Worm (Caenorhabditis elegans) whole organism, L4 larva: ENCODE results near the gene exc-15.

Experiments used
- Y48G9A.11 ChIP-seq: fragments of 200-800 bp; sonication (Bioruptor generic); IDR thresholded peaks from 2 replicates; pipeline ENCODE4 v1.3.6; 2022; ENCODE audit warnings: missing genetic modification reagents, missing genetic modification characterization, missing compliant biosample characterization
- aha-1 ChIP-seq: fragments of 150-350 bp; peaks from one replicate; lab custom pipeline; 2014; ENCODE audit warnings: missing biosample characterization, missing genetic modification characterization
- ama-1 ChIP-seq: fragments of 150-350 bp; optimal IDR thresholded peaks from 2 replicates; lab custom pipeline; 2014; ENCODE audit warnings: inconsistent platforms, mixed read lengths
- ceh-44 ChIP-seq: fragments of 200-800 bp; sonication (Bioruptor generic); IDR thresholded peaks from 2 replicates; pipeline ENCODE4 v1.3.6; 2022; ENCODE audit warnings: missing genetic modification reagents, missing genetic modification characterization, missing compliant biosample characterization
- ceh-62 ChIP-seq: sonication (generic microtip); optimal IDR thresholded peaks from 2 replicates; lab custom pipeline; 2017; ENCODE audit warnings: missing biosample characterization, missing genetic modification characterization
- daf-16 ChIP-seq, 3 experiments: sonication (generic microtip); optimal IDR thresholded peaks; 2 replicates each; lab custom pipeline; 2016 to 2017; ENCODE audit warnings: missing genetic modification characterization in 3 of 3, missing genetic modification reagents in 3 of 3, mild to moderate bottlenecking in 2 of 3, missing compliant biosample characterization in 2 of 3, missing biosample characterization in 1 of 3, moderate library complexity in 1 of 3
- daf-8 ChIP-seq: fragments of 200-800 bp; sonication (Bioruptor generic); IDR thresholded peaks from 2 replicates; pipeline ENCODE4 v1.3.6; 2022; ENCODE audit warnings: missing genetic modification characterization, missing compliant biosample characterization
- dmd-8 ChIP-seq: fragments of 200-800 bp; sonication (Bioruptor generic); IDR thresholded peaks from 2 replicates; pipeline ENCODE4 v1.3.6; 2022; ENCODE audit warnings: missing genetic modification characterization, missing compliant biosample characterization
- dpl-1 ChIP-seq: fragments of 150-350 bp; optimal IDR thresholded peaks from 2 replicates; lab custom pipeline; 2014; ENCODE audit warnings: missing biosample characterization, missing genetic modification reagents, missing genetic modification characterization
- dve-1 ChIP-seq: sonication (generic microtip); optimal IDR thresholded peaks from 2 replicates; lab custom pipeline; 2017; ENCODE audit warnings: antibody characterized with exemption, mild to moderate bottlenecking, missing genetic modification characterization, missing compliant biosample characterization; ENCODE audit not compliant: insufficient read depth
- egl-27 ChIP-seq: sonication (generic microtip); optimal IDR thresholded peaks from 3 replicates; lab custom pipeline; 2017; ENCODE audit warnings: missing biosample characterization, missing genetic modification reagents, missing genetic modification characterization
- egl-43 ChIP-seq: fragments of 200-800 bp; sonication (Bioruptor generic); IDR thresholded peaks from 2 replicates; pipeline ENCODE4 v1.3.6; 2022; ENCODE audit warnings: missing genetic modification reagents, missing genetic modification characterization, missing compliant biosample characterization
- fkh-10 ChIP-seq: fragments of 150-350 bp; optimal IDR thresholded peaks from 2 replicates; lab custom pipeline; 2014; ENCODE audit warnings: missing biosample characterization, missing genetic modification reagents, missing genetic modification characterization
- lim-7 ChIP-seq: fragments of 200-800 bp; sonication (Bioruptor generic); IDR thresholded peaks from 2 replicates; pipeline ENCODE4 v1.3.6; 2022; ENCODE audit warnings: missing genetic modification characterization, missing compliant biosample characterization
- lin-1 ChIP-seq: fragments of 200-800 bp; sonication (Bioruptor generic); IDR thresholded peaks from 2 replicates; pipeline ENCODE4 v1.3.6; 2022; ENCODE audit warnings: missing genetic modification reagents, missing genetic modification characterization, missing compliant biosample characterization
- lin-15B ChIP-seq: fragments of 150-350 bp; sonication (generic microtip); optimal IDR thresholded peaks from 3 replicates; lab custom pipeline; 2014; ENCODE audit warnings: missing biosample characterization, missing genetic modification characterization
- lir-3 ChIP-seq: sonication (generic microtip); optimal IDR thresholded peaks from 2 replicates; lab custom pipeline; 2016; ENCODE audit warnings: mild to moderate bottlenecking, missing genetic modification characterization, missing compliant biosample characterization
- mes-2 ChIP-seq: sonication (generic microtip); optimal IDR thresholded peaks from 2 replicates; lab custom pipeline; 2016; ENCODE audit warnings: missing genotype, mild to moderate bottlenecking, missing genetic modification characterization, missing compliant biosample characterization; ENCODE audit not compliant: poor library complexity, severe bottlenecking
- nhr-25 ChIP-seq: sonication (generic microtip); optimal IDR thresholded peaks from 2 replicates; lab custom pipeline; 2017; ENCODE audit warnings: missing genetic modification characterization, mild to moderate bottlenecking, missing compliant biosample characterization, antibody characterized with exemption, moderate library complexity, borderline replicate concordance; ENCODE audit not compliant: insufficient read depth
- nhr-41 ChIP-seq: fragments of 200-800 bp; sonication (Bioruptor generic); IDR thresholded peaks from 2 replicates; pipeline ENCODE4 v1.3.6; 2022; ENCODE audit warnings: missing genetic modification reagents, missing genetic modification characterization, missing compliant biosample characterization
- nhr-6 ChIP-seq: fragments of 150-350 bp; optimal IDR thresholded peaks from 2 replicates; lab custom pipeline; 2014; ENCODE audit warnings: missing biosample characterization, missing genetic modification characterization
- php-3 ChIP-seq: fragments of 200-800 bp; sonication (Bioruptor generic); IDR thresholded peaks from 2 replicates; pipeline ENCODE4 v1.3.6; 2022; ENCODE audit warnings: missing genetic modification reagents, missing genetic modification characterization, missing compliant biosample characterization
- unc-62 ChIP-seq, 3 experiments: fragments of 150-350 bp in 1 of 3; sonication (generic microtip); optimal IDR thresholded peaks in 2 of 3; peaks in 1 of 3; 1 replicate in 1 of 3; 2 replicates in 2 of 3; lab custom pipeline; 2014 to 2017; ENCODE audit warnings: missing biosample characterization in 3 of 3, missing genetic modification characterization in 3 of 3, missing genetic modification reagents in 3 of 3, missing genotype in 1 of 3
- vab-7 ChIP-seq: fragments of 200-800 bp; sonication (Bioruptor generic); IDR thresholded peaks from 2 replicates; pipeline ENCODE4 v1.3.6; 2022; ENCODE audit warnings: missing genetic modification reagents, missing genetic modification characterization, missing compliant biosample characterization
- zip-11 ChIP-seq: fragments of 200-800 bp; sonication (Bioruptor generic); IDR thresholded peaks from 2 replicates; pipeline ENCODE4 v1.3.6; 2022; ENCODE audit warnings: missing genetic modification characterization, missing compliant biosample characterization
- zip-2 ChIP-seq: fragments of 150-350 bp; optimal IDR thresholded peaks from 2 replicates; lab custom pipeline; 2014; ENCODE audit warnings: missing biosample characterization, missing genetic modification characterization

Gene exc-15

ce11 chrV:4507836-4508462 is 24.7 kb downstream of the exc-15 start (continued):
- TF ChIP-seq ceh-44 (GFP tag; lab: Robert Waterston, UW), result no peak
- TF ChIP-seq nhr-6 (tag; lab: Kevin White, UChicago), result peak; percentile 4
- peak in 1 of 2 experiments; percentile 65 for TF ChIP-seq daf-16 (GFP tag; optimal IDR thresholded peaks at IDR 0.05; lab: Kevin White, UChicago)
- no peak for TF ChIP-seq daf-16 (tag; optimal IDR thresholded peaks at IDR 0.05; lab: Kevin White, UChicago)
- peak; percentile 35 for TF ChIP-seq nhr-25 (tag; lab: Kevin White, UChicago)
- no peak for TF ChIP-seq dpl-1 (GFP tag; lab: Kevin White, UChicago)
- TF ChIP-seq lin-15B (tag; lab: Kevin White, UChicago), result no peak
- peak; percentile 40; the same call in 1 of the 2 replicates for TF ChIP-seq vab-7
- TF ChIP-seq zip-2 (tag; lab: Kevin White, UChicago), result no peak
- TF ChIP-seq ama-1 (lab: Kevin White, UChicago), result peak; percentile 39
- no peak for TF ChIP-seq egl-27 (tag; lab: Kevin White, UChicago)
- no peak for TF ChIP-seq ceh-62 (tag; lab: Kevin White, UChicago)
- TF ChIP-seq fkh-10 (GFP tag; lab: Kevin White, UChicago), result peak; percentile 11

- TF ChIP-seq mes-2 (tag; lab: Kevin White, UChicago) (no peak), unc-62 (GFP tag; optimal IDR thresholded peaks at IDR 0.05 in 1 of 2; lab: Kevin White, UChicago) (peak in 1 of 2 experiments; percentile 97), unc-62 (tag; optimal IDR thresholded peaks at IDR 0.05; lab: Kevin White, UChicago) (no peak)
Observed at ce11 chrV:4508772-4509171, 25.5 kb downstream of the exc-15 start.

- no peak for TF ChIP-seq Y48G9A.11
- peak; percentile 10 for TF ChIP-seq mes-2 (tag; lab: Kevin White, UChicago)
- peak; percentile 64 for TF ChIP-seq php-3 (GFP tag; lab: Robert Waterston, UW)
- no peak for TF ChIP-seq daf-8 (GFP tag; lab: Robert Waterston, UW)
- no peak for TF ChIP-seq lin-1 (GFP tag; lab: Robert Waterston, UW)
- TF ChIP-seq lir-3 (tag; lab: Kevin White, UChicago), result no peak
- TF ChIP-seq aha-1 (tag; lab: Kevin White, UChicago), result peak; percentile 21
- peak in 1 of 2 experiments; percentile 86 for TF ChIP-seq unc-62 (GFP tag; optimal IDR thresholded peaks at IDR 0.05 in 1 of 2; lab: Kevin White, UChicago)
- TF ChIP-seq unc-62 (tag; optimal IDR thresholded peaks at IDR 0.05; lab: Kevin White, UChicago), result no peak
- TF ChIP-seq, all 104 proteins: peak for 4
Observed at ce11 chrV:4509319-4509937, 26.2 kb downstream of the exc-15 start.

- 0 out of 2 replicates have a peak, but pooled peaks have one; percentile 24 for TF ChIP-seq egl-43 (GFP tag; lab: Robert Waterston, UW)
- TF ChIP-seq lim-7 (GFP tag; lab: Robert Waterston, UW), result 0 out of 2 replicates have a peak, but pooled peaks have one; percentile 29
- no peak for TF ChIP-seq ceh-62 (tag; lab: Kevin White, UChicago)
- no peak for TF ChIP-seq nhr-41
- peak in 1 of 2 experiments; percentile 96 for TF ChIP-seq unc-62 (GFP tag; optimal IDR thresholded peaks at IDR 0.05 in 1 of 2; lab: Kevin White, UChicago)
- no peak for TF ChIP-seq unc-62 (tag; optimal IDR thresholded peaks at IDR 0.05; lab: Kevin White, UChicago)
- TF ChIP-seq, all 104 proteins: peak for 3
Observed at ce11 chrV:4510351-4510750, 27.1 kb downstream of the exc-15 start.

- TF ChIP-seq daf-8 (GFP tag; lab: Robert Waterston, UW) (no peak), zip-11 (no peak), unc-62 (GFP tag; optimal IDR thresholded peaks at IDR 0.05 in 1 of 2; lab: Kevin White, UChicago) (peak in 1 of 2 experiments; percentile 48), unc-62 (tag; optimal IDR thresholded peaks at IDR 0.05; lab: Kevin White, UChicago) (no peak), dve-1 (tag; lab: Kevin White, UChicago) (no peak)
Observed at ce11 chrV:4512733-4513132, 29.5 kb downstream of the exc-15 start, which contains the start of gene T28F12.1. T28F12.1 (plus strand) TSS chrV:4513033.

ce11 chrV:4518657-4519056 is 35.4 kb downstream of the exc-15 start:
- TF ChIP-seq dmd-8 (GFP tag; lab: Robert Waterston, UW), result no peak
- TF ChIP-seq unc-62 (GFP tag; optimal IDR thresholded peaks at IDR 0.05 in 1 of 2; lab: Kevin White, UChicago), result peak in 1 of 2 experiments; percentile 88
- no peak for TF ChIP-seq unc-62 (tag; optimal IDR thresholded peaks at IDR 0.05; lab: Kevin White, UChicago)
